Fruit fly (Drosophila melanogaster) whole organism, prepupa: ENCODE data around the gene Ogdh.

Experiments used
- CG11902 ChIP-seq: fragments of 200-800 bp; sonication (Bioruptor generic); optimal IDR thresholded peaks from 3 replicates; lab custom pipeline; 2016; ENCODE audit warnings: missing biosample characterization, missing genetic modification characterization
- CG15336 ChIP-seq: fragments of 200-800 bp; sonication (Bioruptor generic); IDR thresholded peaks from 2 replicates; pipeline ENCODE4 v1.3.6; 2022; ENCODE audit warnings: missing biosample characterization, missing genetic modification characterization
- CG1621 ChIP-seq: fragments of 200-800 bp; sonication (Bioruptor generic); optimal IDR thresholded peaks from 3 replicates; lab custom pipeline; 2018; ENCODE audit warnings: missing biosample characterization, mild to moderate bottlenecking, missing genetic modification characterization
- CG31627 ChIP-seq: fragments of 200-800 bp; sonication (Bioruptor generic); optimal IDR thresholded peaks from 3 replicates; lab custom pipeline; 2016; ENCODE audit warnings: missing biosample characterization, missing genetic modification characterization
- CG32006 ChIP-seq: fragments of 200-800 bp; sonication (Bioruptor generic); optimal IDR thresholded peaks from 3 replicates; lab custom pipeline; 2017; ENCODE audit warnings: missing biosample characterization, mild to moderate bottlenecking, missing genetic modification characterization
- CG34406 ChIP-seq: fragments of 200-800 bp; sonication (Bioruptor generic); optimal IDR thresholded peaks from 3 replicates; lab custom pipeline; 2016; ENCODE audit warnings: missing biosample characterization, missing genetic modification characterization
- CG3919 ChIP-seq: fragments of 200-800 bp; sonication (Bioruptor generic); optimal IDR thresholded peaks from 3 replicates; lab custom pipeline; 2016; ENCODE audit warnings: missing biosample characterization, missing genetic modification characterization
- CG4318 ChIP-seq: fragments of 200-800 bp; sonication (Bioruptor generic); optimal IDR thresholded peaks from 3 replicates; lab custom pipeline; 2017; ENCODE audit warnings: missing biosample characterization, mild to moderate bottlenecking, missing genetic modification characterization
- CG6163 ChIP-seq: fragments of 200-800 bp; sonication (Bioruptor generic); IDR thresholded peaks from 3 replicates; pipeline ENCODE4 v1.3.6; 2022; ENCODE audit warnings: missing biosample characterization, missing genetic modification characterization
- CG6808 ChIP-seq: fragments of 200-800 bp; sonication (Bioruptor generic); optimal IDR thresholded peaks from 3 replicates; lab custom pipeline; 2017; ENCODE audit warnings: missing biosample characterization, missing genetic modification characterization, mild to moderate bottlenecking, moderate library complexity, missing genetic modification reagents
- CG6854 ChIP-seq: fragments of 200-800 bp; sonication (Bioruptor generic); optimal IDR thresholded peaks from 2 replicates; lab custom pipeline; 2017; ENCODE audit warnings: missing biosample characterization, mild to moderate bottlenecking, missing genetic modification characterization
- CG7368 ChIP-seq: fragments of 200-800 bp; sonication (Bioruptor generic); optimal IDR thresholded peaks from 3 replicates; lab custom pipeline; 2016; ENCODE audit warnings: missing biosample characterization, missing genetic modification characterization
- CG8119 ChIP-seq: fragments of 200-800 bp; sonication (Bioruptor generic); IDR thresholded peaks from 3 replicates; pipeline ENCODE4 v1.3.6; 2022; ENCODE audit warnings: missing biosample characterization, missing genetic modification characterization
- CG8319 ChIP-seq: fragments of 200-800 bp; sonication (Bioruptor generic); optimal IDR thresholded peaks from 3 replicates; lab custom pipeline; 2016; ENCODE audit warnings: missing biosample characterization, missing genetic modification characterization
- CG8632 ChIP-seq: fragments of 200-800 bp; sonication (Bioruptor generic); optimal IDR thresholded peaks from 3 replicates; lab custom pipeline; 2016; ENCODE audit warnings: missing biosample characterization, missing genetic modification characterization
- CG9139 ChIP-seq: fragments of 200-800 bp; sonication (Bioruptor generic); optimal IDR thresholded peaks from 3 replicates; lab custom pipeline; 2017; ENCODE audit warnings: missing biosample characterization, mild to moderate bottlenecking, missing genetic modification characterization
- Eip93F ChIP-seq: fragments of 200-800 bp; sonication (Bioruptor generic); optimal IDR thresholded peaks from 2 replicates; lab custom pipeline; 2016; ENCODE audit warnings: missing biosample characterization, mild to moderate bottlenecking, missing genetic modification characterization
- Gug ChIP-seq: fragments of 200-800 bp; sonication (Bioruptor generic); IDR thresholded peaks from 2 replicates; pipeline ENCODE4 v1.3.6; 2022; ENCODE audit warnings: missing biosample characterization, missing genetic modification characterization
- Hr39 ChIP-seq: fragments of 200-800 bp; sonication (Bioruptor generic); optimal IDR thresholded peaks from 2 replicates; lab custom pipeline; 2016; ENCODE audit warnings: missing biosample characterization, missing genetic modification characterization
- Lpt ChIP-seq: fragments of 200-800 bp; sonication (Bioruptor generic); optimal IDR thresholded peaks from 3 replicates; lab custom pipeline; 2016; ENCODE audit warnings: missing biosample characterization, missing genetic modification characterization
- Sox14 ChIP-seq: fragments of 200-800 bp; sonication (Bioruptor generic); optimal IDR thresholded peaks from 3 replicates; lab custom pipeline; 2016; ENCODE audit warnings: missing biosample characterization, missing genetic modification characterization
- achi ChIP-seq: fragments of 200-800 bp; sonication (Bioruptor generic); optimal IDR thresholded peaks from 3 replicates; lab custom pipeline; 2016; ENCODE audit warnings: missing biosample characterization, missing genetic modification characterization
- acj6 ChIP-seq: fragments of 200-800 bp; sonication (Bioruptor generic); optimal IDR thresholded peaks from 3 replicates; lab custom pipeline; 2016; ENCODE audit warnings: missing biosample characterization, missing genetic modification characterization
- cyc ChIP-seq: fragments of 200-800 bp; sonication (Bioruptor generic); optimal IDR thresholded peaks from 3 replicates; lab custom pipeline; 2016; ENCODE audit warnings: missing biosample characterization, missing genetic modification characterization
- dsx ChIP-seq: fragments of 200-800 bp; optimal IDR thresholded peaks from 3 replicates; lab custom pipeline; 2019; ENCODE audit warnings: missing biosample characterization, mild to moderate bottlenecking, missing genetic modification characterization, moderate library complexity; ENCODE audit not compliant: poor library complexity, severe bottlenecking
- eg ChIP-seq: fragments of 200-800 bp; sonication (Bioruptor generic); IDR thresholded peaks from 3 replicates; pipeline ENCODE4 v1.3.6; 2022; ENCODE audit warnings: missing biosample characterization, missing genetic modification characterization
- esn ChIP-seq: fragments of 200-800 bp; sonication (Bioruptor generic); optimal IDR thresholded peaks from 2 replicates; lab custom pipeline; 2016; ENCODE audit warnings: missing biosample characterization, mild to moderate bottlenecking, missing genetic modification characterization, moderate library complexity
- fd85E ChIP-seq: fragments of 200-800 bp; sonication (Bioruptor generic); optimal IDR thresholded peaks from 3 replicates; lab custom pipeline; 2016; ENCODE audit warnings: missing biosample characterization, missing genetic modification characterization
- net ChIP-seq: fragments of 200-800 bp; sonication (Bioruptor generic); optimal IDR thresholded peaks from 3 replicates; lab custom pipeline; 2016; ENCODE audit warnings: missing biosample characterization, missing genetic modification characterization
- pdm3 ChIP-seq: fragments of 200-800 bp; sonication (Bioruptor generic); optimal IDR thresholded peaks from 3 replicates; lab custom pipeline; 2016; ENCODE audit warnings: missing biosample characterization, missing genetic modification characterization
- salr ChIP-seq, 2 experiments: fragments of 200-800 bp; sonication (Bioruptor generic); optimal IDR thresholded peaks; 3 replicates each; lab custom pipeline; 2016 to 2018; ENCODE audit warnings: missing biosample characterization in 2 of 2, missing genetic modification characterization in 2 of 2, mild to moderate bottlenecking in 1 of 2
- svp ChIP-seq: fragments of 200-800 bp; sonication (Bioruptor generic); peaks from one replicate; lab custom pipeline; 2016; ENCODE audit warnings: missing biosample characterization, missing genetic modification characterization
- topi ChIP-seq: fragments of 200-800 bp; sonication (Bioruptor generic); optimal IDR thresholded peaks from 3 replicates; lab custom pipeline; 2016; ENCODE audit warnings: missing biosample characterization, missing genetic modification characterization
- vri ChIP-seq: fragments of 200-800 bp; sonication (Bioruptor generic); optimal IDR thresholded peaks from 3 replicates; lab custom pipeline; 2016; ENCODE audit warnings: missing biosample characterization, mild to moderate bottlenecking, missing genetic modification characterization

The Ogdh gene

DNA sequence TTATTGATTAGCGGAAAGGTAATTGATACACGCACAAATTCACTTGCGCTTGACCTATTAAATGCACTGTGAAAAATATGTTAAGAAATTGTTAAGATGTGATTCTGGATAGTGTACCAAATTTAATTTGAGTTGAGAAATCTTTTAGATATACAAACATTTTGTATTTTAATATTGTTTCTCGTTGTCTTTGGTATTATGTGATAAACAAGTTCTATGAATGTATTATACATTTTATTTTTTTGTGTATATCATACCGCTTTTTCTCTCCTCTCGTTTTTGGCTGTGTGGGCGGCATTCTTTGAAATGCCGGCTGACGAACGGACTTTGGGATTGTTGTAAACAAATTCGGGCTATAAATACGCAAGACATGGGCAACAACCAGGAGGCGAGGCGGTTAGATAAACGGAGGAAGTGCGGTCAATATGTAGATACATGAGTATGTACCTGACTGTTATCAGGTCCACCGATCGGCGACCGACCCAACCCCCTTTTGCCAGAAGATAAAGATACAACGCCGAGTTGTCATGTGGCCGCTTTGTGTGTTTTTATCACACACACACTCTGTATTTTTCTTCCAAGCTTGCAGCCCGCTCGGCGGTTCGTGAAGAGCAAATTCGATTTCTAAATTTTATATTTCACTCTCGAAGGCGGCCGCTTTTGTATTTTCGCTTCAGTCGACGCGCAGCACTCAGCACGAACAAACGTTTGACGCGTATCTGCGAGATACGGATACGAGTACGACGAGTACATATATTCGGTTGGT is 2.3 kb downstream of the Ogdh start (continued):
- TF ChIP-seq CG32006 (GFP tag; lab: Kevin White, UChicago) (peak; percentile 48), CG4318 (GFP tag; lab: Kevin White, UChicago) (no peak), CG15336 (GFP tag; lab: Robert Waterston, UW) (peak; percentile 45), CG1621 (no peak), Eip93F (no peak), net (GFP tag; lab: Kevin White, UChicago) (peak; percentile 36), CG8119 (GFP tag; lab: Robert Waterston, UW) (peak; percentile 65; the same call in 2 of the 3 replicates), CG31627 (GFP tag; lab: Kevin White, UChicago) (peak; percentile 29), Lpt (GFP tag; lab: Kevin White, UChicago) (no peak), acj6 (peak; percentile 23), CG34406 (peak; percentile 34), CG6808 (GFP tag; lab: Kevin White, UChicago) (no peak), Gug (GFP tag; lab: Robert Waterston, UW) (0 out of 2 replicates have a peak, but pooled peaks have one; percentile 11), pdm3 (GFP tag; lab: Kevin White, UChicago) (no peak), CG3919 (peak; percentile 25), CG9139 (GFP tag; lab: Kevin White, UChicago) (no peak), CG8319 (GFP tag; lab: Kevin White, UChicago) (no peak), CG8632 (peak; percentile 37), dsx (GFP tag; lab: Kevin White, UChicago) (no peak), fd85E (GFP tag; lab: Kevin White, UChicago) (no peak), cyc (peak; percentile 22), CG6163 (GFP tag; lab: Robert Waterston, UW) (peak; percentile 30; the same call in 1 of the 3 replicates), esn (GFP tag; lab: Kevin White, UChicago) (peak; percentile 41)
- TF ChIP-seq, all 60 proteins: peak for 24

DNA sequence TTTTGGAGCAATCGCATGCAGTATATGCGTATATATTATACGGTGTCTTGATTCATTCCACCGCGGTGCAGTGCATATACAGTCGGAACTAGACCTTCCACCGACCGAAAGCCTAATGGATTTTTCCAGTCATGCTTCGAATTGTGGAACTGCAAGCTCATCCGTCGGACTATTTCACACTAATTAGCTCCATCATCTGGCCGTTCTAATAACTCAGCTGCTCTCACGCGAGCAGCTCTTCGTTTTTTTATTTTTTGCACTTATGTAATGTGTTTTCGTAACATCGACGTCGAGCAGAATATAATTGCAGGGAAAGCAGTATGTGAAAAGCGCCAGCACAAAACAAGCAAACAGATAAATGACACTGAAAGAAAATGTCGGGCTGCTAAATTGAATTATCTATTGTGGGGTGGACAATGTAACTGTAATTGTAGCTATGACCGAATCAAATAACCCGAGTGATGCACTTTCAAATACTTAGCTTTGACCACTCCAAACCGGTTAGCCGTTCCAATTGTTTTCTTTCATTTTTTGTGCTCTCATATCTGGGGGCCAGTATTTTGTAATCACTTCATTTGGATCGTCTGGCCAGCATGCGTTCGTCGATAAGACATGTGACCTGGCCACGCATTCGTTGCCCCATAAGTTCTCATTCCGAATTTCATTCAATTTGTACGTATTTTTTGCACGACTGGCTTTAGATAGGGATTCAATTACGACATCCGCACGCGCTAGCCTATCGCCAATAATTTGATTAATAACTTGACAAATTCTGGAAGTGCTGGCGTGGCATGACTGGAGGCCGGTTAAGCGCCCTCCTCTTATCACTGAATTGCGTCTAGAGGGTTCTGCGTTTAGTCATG is 3.1 kb downstream of the Ogdh start, which contains the start of gene Cpr73D:
Cpr73D (minus strand) TSS at position 156 of the 863 bp plus-strand sequence.
- TF ChIP-seq svp (peak; percentile 90), CG15336 (GFP tag; lab: Robert Waterston, UW) (peak; percentile 23; the same call in 1 of the 2 replicates), Gug (GFP tag; lab: Robert Waterston, UW) (peak; percentile 35; the same call in 1 of the 2 replicates), CG7368 (GFP tag; lab: Kevin White, UChicago) (peak; percentile 25), eg (GFP tag; lab: Robert Waterston, UW) (peak; percentile 60; the same call in 2 of the 3 replicates), topi (GFP tag; lab: Kevin White, UChicago) (no peak), Sox14 (GFP tag; lab: Kevin White, UChicago) (no peak), salr (GFP tag; optimal IDR thresholded peaks at IDR 0.05; lab: Kevin White, UChicago) (no peak), achi (GFP tag; lab: Kevin White, UChicago) (no peak), esn (GFP tag; lab: Kevin White, UChicago) (peak; percentile 37), CG31627 (GFP tag; lab: Kevin White, UChicago) (no peak), CG6854 (GFP tag; lab: Kevin White, UChicago) (no peak), CG6163 (GFP tag; lab: Robert Waterston, UW) (peak; percentile 36; the same call in 2 of the 3 replicates), Hr39 (no peak), vri (GFP tag; lab: Kevin White, UChicago) (peak; percentile 72)

DNA sequence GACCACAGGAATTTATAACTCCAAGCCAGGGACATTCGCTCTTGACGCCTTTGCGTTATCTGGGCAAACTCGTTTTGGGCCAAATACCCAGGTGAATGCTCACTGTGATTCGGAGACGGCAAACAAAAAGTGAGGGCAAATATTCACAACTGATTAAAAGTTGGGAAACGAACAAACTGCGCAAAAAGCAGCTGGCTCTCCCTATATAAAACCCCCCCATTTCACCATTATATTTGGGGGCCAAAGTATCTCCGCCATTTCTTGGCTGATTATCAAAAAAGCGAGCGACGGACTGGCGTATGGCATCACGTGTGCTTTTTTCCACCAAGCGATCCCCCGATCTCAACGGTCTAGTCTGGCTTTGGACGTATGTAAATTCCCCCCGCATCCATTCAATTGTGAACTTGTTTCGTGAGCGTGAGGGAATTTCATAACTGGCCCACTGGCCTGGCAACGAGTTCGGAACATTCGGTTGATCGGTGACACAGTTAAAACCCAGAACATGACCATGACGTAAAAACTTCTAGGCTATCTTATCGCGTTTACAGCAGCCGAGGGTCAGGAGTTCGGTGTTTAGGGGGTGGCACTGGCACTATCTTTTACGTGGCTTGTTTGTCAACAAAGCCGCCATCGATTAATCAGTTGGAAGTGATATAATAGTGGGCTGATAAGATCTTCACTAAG is 3.9 kb downstream of the Ogdh start:
- TF ChIP-seq vri (GFP tag; lab: Kevin White, UChicago) (peak; percentile 47), CG11902 (GFP tag; lab: Kevin White, UChicago) (no peak)
